Fruit fly (Drosophila melanogaster): ENCODE results near the gene CG32536.

Gene CG32536

dm6 chrX:19294953-19295352 lies 18.3 kb upstream of the CG32536 start:
- TF ChIP-seq hkb (optimal IDR thresholded peaks at IDR 0.05), result peak; percentile 83
- TF ChIP-seq hkb (GFP tag; IDR thresholded peaks at IDR 0.05), result no peak
- TF ChIP-seq sens (GFP tag), result peak; percentile 23
- peak; percentile 3 for TF ChIP-seq Med (GFP tag)
- no peak for TF ChIP-seq CG11723 (GFP tag; optimal IDR thresholded peaks at IDR 0.05)
- TF ChIP-seq CG7786 (GFP tag; optimal IDR thresholded peaks at IDR 0.05), result no peak
- peak; percentile 57 for TF ChIP-seq CG18476 (GFP tag; optimal IDR thresholded peaks at IDR 0.05)
- 0 out of 4 replicates have a peak, but pooled peaks have one; percentile 26 for TF ChIP-seq chinmo (GFP tag; IDR thresholded peaks at IDR 0.05; ENCODE audit: partially characterized antibody)
- TF ChIP-seq Atf6 (GFP tag; IDR thresholded peaks at IDR 0.05), result 0 out of 2 replicates have a peak, but pooled peaks have one; percentile 11
- 0 out of 3 replicates have a peak, but pooled peaks have one; percentile 24 for TF ChIP-seq sr (GFP tag; IDR thresholded peaks at IDR 0.05)

dm6 chrX:19294030-19294429 lies 17.3 kb upstream of the CG32536 start:
- peak; percentile 70 for TF ChIP-seq Vsx1 (GFP tag; optimal IDR thresholded peaks at IDR 0.05)
- TF ChIP-seq Pdp1 (GFP tag; optimal IDR thresholded peaks at IDR 0.05), result peak in 1 of 2 experiments; percentile 64
- peak; percentile 89 for TF ChIP-seq grn (GFP tag; optimal IDR thresholded peaks at IDR 0.05)
- TF ChIP-seq cato (GFP tag; optimal IDR thresholded peaks at IDR 0.05; ENCODE audit: borderline replicate concordance), result no peak
- TF ChIP-seq BEAF-32 (GFP tag; optimal IDR thresholded peaks at IDR 0.05), result no peak
- no peak for TF ChIP-seq lmd (GFP tag; IDR thresholded peaks at IDR 0.05)
- peak; percentile 22 for TF ChIP-seq CG34376 (GFP tag; optimal IDR thresholded peaks at IDR 0.05)
- no peak for TF ChIP-seq dysf (GFP tag; IDR thresholded peaks at IDR 0.05)
- peak; percentile 98 for TF ChIP-seq exex (tag; optimal IDR thresholded peaks at IDR 0.05)
- TF ChIP-seq Ets65A (GFP tag), result peak; percentile 1
- TF ChIP-seq bigmax (GFP tag; optimal IDR thresholded peaks at IDR 0.05), result peak; percentile 78
- TF ChIP-seq sug (tag; optimal IDR thresholded peaks at IDR 0.05), result peak; percentile 75

dm6 chrX:19293320-19293719 lies 16.6 kb upstream of the CG32536 start:
- TF ChIP-seq insv (GFP tag; optimal IDR thresholded peaks at IDR 0.05) (peak in 1 of 2 experiments; percentile 39), grn (GFP tag; optimal IDR thresholded peaks at IDR 0.05) (no peak), mirr (GFP tag; optimal IDR thresholded peaks at IDR 0.05) (peak; percentile 30), Med (GFP tag) (peak; percentile 62), bcd (GFP tag; optimal IDR thresholded peaks at IDR 0.05) (no peak), Pdp1 (GFP tag; optimal IDR thresholded peaks at IDR 0.05) (peak in 1 of 2 experiments; percentile 36), BtbVII (GFP tag; optimal IDR thresholded peaks at IDR 0.05) (peak; percentile 5)

dm6 chrX:19291780-19292605 lies 15.3 kb upstream of the CG32536 start:
- TF ChIP-seq ham (GFP tag; IDR thresholded peaks at IDR 0.05) (no peak), chinmo (GFP tag; IDR thresholded peaks at IDR 0.05; ENCODE audit: partially characterized antibody) (0 out of 4 replicates have a peak, but pooled peaks have one; percentile 31), CG16815 (GFP tag; optimal IDR thresholded peaks at IDR 0.05) (no peak), Rfx (GFP tag; IDR thresholded peaks at IDR 0.05) (0 out of 2 replicates have a peak, but pooled peaks have one; percentile 27), HLH54F (GFP tag; optimal IDR thresholded peaks at IDR 0.05) (no peak), Dll (GFP tag; IDR thresholded peaks at IDR 0.05; ENCODE audit: partially characterized antibody) (no peak), Oaz (GFP tag; IDR thresholded peaks at IDR 0.05) (no peak), dmrt11E (tag; optimal IDR thresholded peaks at IDR 0.05) (no peak), Mrtf (GFP tag; IDR thresholded peaks at IDR 0.05) (no peak), HLHmδ (GFP tag; optimal IDR thresholded peaks at IDR 0.05) (no peak), CG7928 (GFP tag; optimal IDR thresholded peaks at IDR 0.05) (no peak), Hey (tag; optimal IDR thresholded peaks at IDR 0.05) (no peak), Nf-YC (tag; optimal IDR thresholded peaks at IDR 0.05) (no peak), CG7786 (GFP tag; optimal IDR thresholded peaks at IDR 0.05) (no peak), CG1832 (GFP tag; optimal IDR thresholded peaks at IDR 0.05) (no peak), Hsf (GFP tag; optimal IDR thresholded peaks at IDR 0.05) (no peak), pho (GFP tag; optimal IDR thresholded peaks at IDR 0.05) (peak; percentile 24), ash1 (GFP tag; optimal IDR thresholded peaks at IDR 0.05) (no peak), slbo (GFP tag; IDR thresholded peaks at IDR 0.05) (peak; percentile 14; the same call in 1 of the 2 replicates), vnd (GFP tag; IDR thresholded peaks at IDR 0.05; ENCODE audit: partially characterized antibody) (0 out of 3 replicates have a peak, but pooled peaks have one; percentile 19), so (GFP tag; IDR thresholded peaks at IDR 0.05) (no peak)

All from whole organism, embryonic.